Worm (Caenorhabditis elegans): Measurements from ENCODE around the gene cnnm-3.

ce11 chrX:3094304-3094703 is 48.7 kb upstream of the cnnm-3 start, which contains the start of gene wrt-2:
- TF ChIP-seq fkh-10 (GFP tag; optimal IDR thresholded peaks at IDR 0.05) (no peak), C08G9.2 (tag; optimal IDR thresholded peaks at IDR 0.05) (no peak), fax-1 (tag; optimal IDR thresholded peaks at IDR 0.05) (no peak), C38D4.7 (GFP tag; optimal IDR thresholded peaks at IDR 0.05) (no peak), ceh-31 (tag; optimal IDR thresholded peaks at IDR 0.05) (no peak), pha-2 (tag; optimal IDR thresholded peaks at IDR 0.05) (no peak), ama-1 (optimal IDR thresholded peaks at IDR 0.05) (no peak), ceh-22 (tag; optimal IDR thresholded peaks at IDR 0.05) (no peak), nfya-1 (tag; optimal IDR thresholded peaks at IDR 0.05) (no peak), zip-5 (tag; optimal IDR thresholded peaks at IDR 0.05) (no peak), dve-1 (tag; optimal IDR thresholded peaks at IDR 0.05) (no peak)

Data from whole organism, late embryonic.